Fruit fly (Drosophila melanogaster) whole organism, pupa: ENCODE results near the gene scrib.

Source experiments
- CG17806 ChIP-seq: fragments of 200-800 bp; sonication (Bioruptor generic); optimal IDR thresholded peaks from 2 replicates; lab custom pipeline; 2018; ENCODE audit warnings: missing biosample characterization, mild to moderate bottlenecking, missing genetic modification characterization, moderate library complexity
- CG32121 ChIP-seq: fragments of 200-800 bp; sonication (Bioruptor generic); IDR thresholded peaks from 2 replicates; pipeline ENCODE4 v1.3.6; 2022; ENCODE audit warnings: missing biosample characterization, missing genetic modification characterization
- CG8159 ChIP-seq: fragments of 200-800 bp; sonication (Bioruptor generic); optimal IDR thresholded peaks from 3 replicates; lab custom pipeline; 2018; ENCODE audit warnings: missing biosample characterization, mild to moderate bottlenecking, missing genetic modification characterization, moderate library complexity
- CG9948 ChIP-seq: fragments of 200-800 bp; sonication (Bioruptor generic); optimal IDR thresholded peaks from 2 replicates; lab custom pipeline; 2018; ENCODE audit warnings: missing biosample characterization, mild to moderate bottlenecking, missing genetic modification characterization, moderate library complexity
- EcR ChIP-seq: fragments of 200-800 bp; sonication (Bioruptor generic); optimal IDR thresholded peaks from 3 replicates; lab custom pipeline; 2019; ENCODE audit warnings: missing biosample characterization, missing genetic modification characterization, mild to moderate bottlenecking, moderate library complexity, missing genetic modification reagents
- Pif1A ChIP-seq: fragments of 200-800 bp; sonication (Bioruptor generic); optimal IDR thresholded peaks from 3 replicates; lab custom pipeline; 2016; ENCODE audit warnings: missing biosample characterization, missing genetic modification characterization
- Snoo ChIP-seq: fragments of 200-800 bp; sonication (Bioruptor generic); optimal IDR thresholded peaks from 3 replicates; lab custom pipeline; 2017; ENCODE audit warnings: missing biosample characterization, mild to moderate bottlenecking, missing genetic modification characterization, inconsistent platforms
- rn ChIP-seq: fragments of 200-800 bp; sonication (Bioruptor generic); IDR thresholded peaks from 2 replicates; pipeline ENCODE4 v1.3.6; 2022; ENCODE audit warnings: missing biosample characterization, missing genetic modification characterization

DNA sequence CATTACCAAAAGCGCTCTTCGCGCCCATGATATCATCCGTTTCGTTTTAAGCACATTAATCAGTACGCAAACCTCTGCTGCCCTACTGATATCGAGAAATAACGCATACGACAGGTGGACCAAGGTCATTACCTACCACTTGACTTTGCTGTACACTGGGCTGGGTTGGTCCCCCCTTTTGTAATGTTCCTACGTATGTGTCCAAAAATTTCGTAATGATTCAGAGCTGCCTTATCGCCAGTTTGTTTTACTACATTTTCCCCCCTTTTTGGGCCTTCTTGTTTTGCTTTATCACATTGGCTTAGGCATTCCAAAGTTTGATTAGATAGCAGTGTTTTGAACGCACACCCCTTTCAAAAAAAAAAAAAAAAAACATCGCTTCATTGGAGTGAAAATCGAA lies 34.3 kb downstream of the scrib start:
- TF ChIP-seq CG32121 (no peak), CG17806 (no peak), EcR (GFP tag; lab: Kevin White, UChicago) (no peak), Snoo (tag; lab: Kevin White, UChicago) (no peak), CG8159 (no peak), CG9948 (tag; lab: Kevin White, UChicago) (no peak), Pif1A (GFP tag; lab: Kevin White, UChicago) (no peak), rn (GFP tag; lab: Robert Waterston, UW) (no peak)
